Worm (Caenorhabditis elegans): ENCODE measurements around the gene C37C3.9.

C37C3.9 gene

ce11 chrV:7804064-7804800, 50.3 kb downstream of the C37C3.9 start, which contains the start of gene uvs-1 (continued):
- TF ChIP-seq ceh-82 (tag; optimal IDR thresholded peaks at IDR 0.05), result no peak
- peak; percentile 42 for TF ChIP-seq fkh-10 (GFP tag; optimal IDR thresholded peaks at IDR 0.05)

- TF ChIP-seq elt-1 (tag; optimal IDR thresholded peaks at IDR 0.05), result no peak
- no peak for TF ChIP-seq ztf-4 (tag; optimal IDR thresholded peaks at IDR 0.05)
- TF ChIP-seq aly-2 (tag; optimal IDR thresholded peaks at IDR 0.05), result no peak
- TF ChIP-seq elt-3 (tag; optimal IDR thresholded peaks at IDR 0.05), result no peak
- TF ChIP-seq mml-1 (tag; optimal IDR thresholded peaks at IDR 0.05), result no peak
- TF ChIP-seq lin-39 (tag; optimal IDR thresholded peaks at IDR 0.05), result no peak
- no peak for TF ChIP-seq R02D3.7 (tag; optimal IDR thresholded peaks at IDR 0.05)
- TF ChIP-seq jun-1 (tag; optimal IDR thresholded peaks at IDR 0.05), result no peak
- no peak for TF ChIP-seq ZK546.5 (tag; optimal IDR thresholded peaks at IDR 0.05)
- no peak for TF ChIP-seq fkh-10 (GFP tag; optimal IDR thresholded peaks at IDR 0.05)
- TF ChIP-seq snpc-4 (tag; optimal IDR thresholded peaks at IDR 0.05), result no peak
- no peak for TF ChIP-seq fkh-2 (tag; optimal IDR thresholded peaks at IDR 0.05)
Measured at ce11 chrV:7803563-7803962, 50.9 kb downstream of the C37C3.9 start.

Measured in whole organism, L3 larva.